Fruit fly (Drosophila melanogaster) whole organism, embryonic: ENCODE data around the gene CG43322.

ENCODE experiments used
- Blimp-1 ChIP-seq: fragments of 200-800 bp; sonication (Bioruptor generic); optimal IDR thresholded peaks from 3 replicates; lab custom pipeline; 2018; ENCODE audit warnings: missing biosample characterization, missing genetic modification characterization, mild to moderate bottlenecking, moderate library complexity, missing genetic modification reagents
- CG10267 ChIP-seq: fragments of 200-800 bp; sonication (Bioruptor generic); optimal IDR thresholded peaks from 2 replicates; lab custom pipeline; 2018; ENCODE audit warnings: missing biosample characterization, mild to moderate bottlenecking, missing genetic modification characterization, moderate library complexity
- CG10321 ChIP-seq: fragments of 200-800 bp; sonication (Bioruptor generic); IDR thresholded peaks from 2 replicates; pipeline ENCODE4 v1.3.6; 2022; ENCODE audit warnings: missing biosample characterization, missing genetic modification characterization
- CG11696 ChIP-seq: fragments of 200-800 bp; sonication (Bioruptor generic); IDR thresholded peaks from 2 replicates; pipeline ENCODE4 v1.3.6; 2022; ENCODE audit warnings: missing biosample characterization, missing genetic modification characterization
- CG12071 ChIP-seq: fragments of 200-800 bp; sonication (Bioruptor generic); optimal IDR thresholded peaks from 3 replicates; lab custom pipeline; 2018; ENCODE audit warnings: missing biosample characterization, mild to moderate bottlenecking, missing genetic modification characterization
- CG12236 ChIP-seq: fragments of 200-800 bp; sonication (Bioruptor generic); optimal IDR thresholded peaks from 2 replicates; lab custom pipeline; 2016; ENCODE audit warnings: missing biosample characterization, missing genetic modification characterization
- CG14441 ChIP-seq: fragments of 200-800 bp; sonication (Bioruptor generic); IDR thresholded peaks from 2 replicates; pipeline ENCODE4 v1.3.6; 2022; ENCODE audit warnings: missing biosample characterization, missing genetic modification characterization
- CG14860 ChIP-seq: fragments of 200-800 bp; sonication (Bioruptor generic); IDR thresholded peaks from 3 replicates; pipeline ENCODE4 v1.3.6; 2022; ENCODE audit warnings: missing biosample characterization, missing genetic modification characterization; ENCODE audit not compliant: partially characterized antibody
- CG16813 ChIP-seq: fragments of 200-800 bp; sonication (Bioruptor generic); IDR thresholded peaks from 3 replicates; pipeline ENCODE4 v1.3.6; 2022; ENCODE audit warnings: missing biosample characterization, missing genetic modification characterization; ENCODE audit not compliant: partially characterized antibody
- CG16815 ChIP-seq: fragments of 200-800 bp; sonication (Bioruptor generic); optimal IDR thresholded peaks from 3 replicates; lab custom pipeline; 2017; ENCODE audit warnings: missing biosample characterization, mild to moderate bottlenecking, missing genetic modification characterization
- CG16863 ChIP-seq: fragments of 200-800 bp; sonication (Bioruptor generic); optimal IDR thresholded peaks from 3 replicates; lab custom pipeline; 2016; ENCODE audit warnings: missing biosample characterization, missing genetic modification characterization
- CG17361 ChIP-seq: fragments of 200-800 bp; sonication (Bioruptor generic); IDR thresholded peaks from 3 replicates; pipeline ENCODE4 v1.3.6; 2022; ENCODE audit warnings: missing biosample characterization, missing genetic modification characterization
- CG17568 ChIP-seq: fragments of 200-800 bp; sonication (Bioruptor generic); optimal IDR thresholded peaks from 2 replicates; lab custom pipeline; 2018; ENCODE audit warnings: missing biosample characterization, mild to moderate bottlenecking, missing genetic modification characterization, moderate library complexity
- CG18262 ChIP-seq: fragments of 200-800 bp; optimal IDR thresholded peaks from 3 replicates; lab custom pipeline; 2019; ENCODE audit warnings: missing biosample characterization, mild to moderate bottlenecking, missing genetic modification characterization, moderate library complexity
- CG18599 ChIP-seq: fragments of 200-800 bp; sonication (Bioruptor generic); optimal IDR thresholded peaks from 3 replicates; lab custom pipeline; 2017; ENCODE audit warnings: missing biosample characterization, missing genetic modification characterization, mild to moderate bottlenecking, moderate library complexity, missing genetic modification reagents
- CG3847 ChIP-seq: fragments of 200-800 bp; sonication (Bioruptor generic); IDR thresholded peaks from 2 replicates; pipeline ENCODE4 v1.3.6; 2022; ENCODE audit warnings: missing biosample characterization, missing genetic modification characterization
- CG5953 ChIP-seq: fragments of 200-800 bp; sonication (Bioruptor generic); IDR thresholded peaks from 2 replicates; pipeline ENCODE4 v1.3.6; 2022; ENCODE audit warnings: missing biosample characterization, missing genetic modification characterization
- CG6765 ChIP-seq: fragments of 200-800 bp; sonication (Bioruptor generic); optimal IDR thresholded peaks from 3 replicates; lab custom pipeline; 2017; ENCODE audit warnings: missing biosample characterization, mild to moderate bottlenecking, missing genetic modification characterization
- CG7786 ChIP-seq: fragments of 200-800 bp; sonication (Bioruptor generic); optimal IDR thresholded peaks from 2 replicates; lab custom pipeline; 2016; ENCODE audit warnings: missing biosample characterization, missing genetic modification characterization
- CG9932 ChIP-seq: fragments of 200-800 bp; sonication (Bioruptor generic); IDR thresholded peaks from 2 replicates; pipeline ENCODE4 v1.3.6; 2022; ENCODE audit warnings: missing biosample characterization, missing genetic modification characterization
- CrebB ChIP-seq: fragments of 200-800 bp; sonication (Bioruptor generic); optimal IDR thresholded peaks from 3 replicates; lab custom pipeline; 2018; ENCODE audit warnings: missing biosample characterization, mild to moderate bottlenecking, missing genetic modification characterization
- D19A ChIP-seq: fragments of 200-800 bp; optimal IDR thresholded peaks from 3 replicates; lab custom pipeline; 2019; ENCODE audit warnings: missing biosample characterization, mild to moderate bottlenecking, missing genetic modification characterization, moderate library complexity
- Dfd ChIP-seq, 2 experiments: fragments of >200 bp; optimal IDR thresholded peaks; 2 replicates each; lab custom pipeline; 2017; ENCODE audit warnings: missing biosample characterization in 2 of 2, missing genetic modification characterization in 2 of 2
- Dip2 ChIP-seq: fragments of 200-800 bp; sonication (Bioruptor generic); IDR thresholded peaks from 2 replicates; pipeline ENCODE4 v1.3.6; 2022; ENCODE audit warnings: missing biosample characterization, missing genetic modification characterization
- Doc2 ChIP-seq: fragments of 200-800 bp; sonication (Bioruptor generic); IDR thresholded peaks from 2 replicates; pipeline ENCODE4 v1.3.6; 2022; ENCODE audit warnings: missing biosample characterization, missing genetic modification characterization
- Elba2 ChIP-seq: fragments of 200-800 bp; sonication (Bioruptor generic); optimal IDR thresholded peaks from 3 replicates; lab custom pipeline; 2016; ENCODE audit warnings: missing biosample characterization, missing genetic modification characterization
- Fer2 ChIP-seq: fragments of 200-800 bp; sonication (Bioruptor generic); optimal IDR thresholded peaks from 2 replicates; lab custom pipeline; 2018; ENCODE audit warnings: missing biosample characterization, mild to moderate bottlenecking, missing genetic modification characterization, moderate library complexity
- Gsc ChIP-seq: fragments of 200-800 bp; sonication (Bioruptor generic); IDR thresholded peaks from 2 replicates; pipeline ENCODE4 v1.3.6; 2022; ENCODE audit warnings: missing biosample characterization, missing genetic modification characterization
- HHEX ChIP-seq: fragments of 200-800 bp; sonication (Bioruptor generic); optimal IDR thresholded peaks from 3 replicates; lab custom pipeline; 2017; ENCODE audit warnings: missing biosample characterization, mild to moderate bottlenecking, missing genetic modification characterization, missing genetic modification reagents
- Hey ChIP-seq: fragments of 200-800 bp; sonication (Bioruptor generic); optimal IDR thresholded peaks from 3 replicates; lab custom pipeline; 2018; ENCODE audit warnings: missing biosample characterization, mild to moderate bottlenecking, missing genetic modification characterization
- Med ChIP-seq: fragments of 200-800 bp; sonication (Bioruptor generic); peaks from one replicate; lab custom pipeline; 2016; ENCODE audit warnings: missing biosample characterization, missing genetic modification characterization, mild to moderate bottlenecking, inconsistent platforms, moderate library complexity
- NC2α ChIP-seq: fragments of 200-800 bp; sonication (Bioruptor generic); optimal IDR thresholded peaks from 2 replicates; lab custom pipeline; 2016; ENCODE audit warnings: missing biosample characterization, missing genetic modification characterization
- NC2β ChIP-seq: fragments of 200-800 bp; sonication (Bioruptor generic); optimal IDR thresholded peaks from 2 replicates; lab custom pipeline; 2016; ENCODE audit warnings: missing biosample characterization, missing genetic modification characterization
- NFAT ChIP-seq: fragments of 200-800 bp; sonication (Bioruptor generic); IDR thresholded peaks from 2 replicates; pipeline ENCODE4 v1.3.6; 2022; ENCODE audit warnings: missing biosample characterization, missing genetic modification characterization
- Poxn ChIP-seq: fragments of 200-800 bp; sonication (Bioruptor generic); IDR thresholded peaks from 2 replicates; pipeline ENCODE4 v1.3.6; 2022; ENCODE audit warnings: missing biosample characterization, missing genetic modification characterization
- Ssrp ChIP-seq: fragments of 200-800 bp; sonication (Bioruptor generic); optimal IDR thresholded peaks from 2 replicates; lab custom pipeline; 2018; ENCODE audit warnings: missing biosample characterization, mild to moderate bottlenecking, missing genetic modification characterization, moderate library complexity
- cad ChIP-seq: fragments of >200 bp; optimal IDR thresholded peaks from 2 replicates; lab custom pipeline; 2017; ENCODE audit warnings: missing biosample characterization, missing genetic modification characterization
- eyg ChIP-seq: fragments of 200-800 bp; sonication (Bioruptor generic); optimal IDR thresholded peaks from 3 replicates; lab custom pipeline; 2016; ENCODE audit warnings: missing biosample characterization, missing genetic modification characterization
- fd64A ChIP-seq: fragments of 200-800 bp; sonication (Bioruptor generic); optimal IDR thresholded peaks from 3 replicates; lab custom pipeline; 2018; ENCODE audit warnings: missing biosample characterization, mild to moderate bottlenecking, missing genetic modification characterization
- ftz-f1 ChIP-seq: fragments of 200-800 bp; sonication (Bioruptor generic); optimal IDR thresholded peaks from 2 replicates; lab custom pipeline; 2016; ENCODE audit warnings: missing biosample characterization, missing genetic modification characterization
- gce ChIP-seq: fragments of 200-800 bp; sonication (Bioruptor generic); IDR thresholded peaks from 3 replicates; pipeline ENCODE4 v1.3.6; 2022; ENCODE audit warnings: missing biosample characterization, missing genetic modification characterization
- ind ChIP-seq: fragments of 200-800 bp; sonication (Bioruptor generic); optimal IDR thresholded peaks from 3 replicates; lab custom pipeline; 2016; ENCODE audit warnings: missing biosample characterization, missing genetic modification characterization
- jing ChIP-seq: fragments of 200-800 bp; sonication (Bioruptor generic); optimal IDR thresholded peaks from 2 replicates; lab custom pipeline; 2018; ENCODE audit warnings: missing biosample characterization, mild to moderate bottlenecking, missing genetic modification characterization
- nerfin-2 ChIP-seq: fragments of 200-800 bp; sonication (Bioruptor generic); IDR thresholded peaks from 2 replicates; pipeline ENCODE4 v1.3.6; 2022; ENCODE audit warnings: missing biosample characterization, missing genetic modification characterization; ENCODE audit not compliant: partially characterized antibody
- pum ChIP-seq: fragments of 200-800 bp; sonication (Bioruptor generic); optimal IDR thresholded peaks from 2 replicates; lab custom pipeline; 2016; ENCODE audit warnings: missing biosample characterization, missing genetic modification characterization
- pzg ChIP-seq: fragments of 200-800 bp; sonication (Bioruptor generic); optimal IDR thresholded peaks from 3 replicates; lab custom pipeline; 2018; ENCODE audit warnings: missing biosample characterization, mild to moderate bottlenecking, missing genetic modification characterization, moderate library complexity
- sima ChIP-seq: fragments of 200-800 bp; sonication (Bioruptor generic); optimal IDR thresholded peaks from 2 replicates; lab custom pipeline; 2016; ENCODE audit warnings: missing biosample characterization, missing genetic modification characterization
- sna ChIP-seq: fragments of 200-800 bp; sonication (Bioruptor generic); IDR thresholded peaks from 2 replicates; pipeline ENCODE4 v1.3.6; 2022; ENCODE audit warnings: missing biosample characterization, missing genetic modification characterization; ENCODE audit not compliant: partially characterized antibody
- sqz ChIP-seq: fragments of 200-800 bp; sonication (Bioruptor generic); optimal IDR thresholded peaks from 3 replicates; lab custom pipeline; 2018; ENCODE audit warnings: missing biosample characterization, mild to moderate bottlenecking, missing genetic modification characterization
- sr ChIP-seq: fragments of 200-800 bp; sonication (Bioruptor generic); IDR thresholded peaks from 3 replicates; pipeline ENCODE4 v1.3.6; 2022; ENCODE audit warnings: missing biosample characterization, missing genetic modification characterization
- tup ChIP-seq: fragments of 200-800 bp; sonication (Bioruptor generic); optimal IDR thresholded peaks from 2 replicates; lab custom pipeline; 2016; ENCODE audit warnings: missing biosample characterization, mild to moderate bottlenecking, missing genetic modification characterization, moderate library complexity
- zen2 ChIP-seq: fragments of 200-800 bp; sonication (Bioruptor generic); IDR thresholded peaks from 3 replicates; pipeline ENCODE4 v1.3.6; 2022; ENCODE audit warnings: missing biosample characterization, missing genetic modification characterization; ENCODE audit not compliant: partially characterized antibody

CG43322 gene

dm6 chr2L:6971597-6972036 is 41.6 kb upstream of the CG43322 start, which contains the start of gene snRNP-U1-70K (continued):
- TF ChIP-seq CG16863 (GFP tag; lab: Kevin White, UChicago) (no peak), cad (GFP tag; lab: Kevin White, UChicago) (no peak), Hey (tag; lab: Kevin White, UChicago) (no peak), fd64A (GFP tag; lab: Kevin White, UChicago) (no peak), CG14441 (GFP tag; lab: Robert Waterston, UW) (no peak), CG12236 (GFP tag; lab: Kevin White, UChicago) (no peak), CG12071 (GFP tag; lab: Kevin White, UChicago) (no peak), tup (GFP tag; lab: Kevin White, UChicago) (no peak), Blimp-1 (GFP tag; lab: Kevin White, UChicago) (no peak), ind (GFP tag; lab: Kevin White, UChicago) (no peak), pzg (GFP tag; lab: Kevin White, UChicago) (peak; percentile 97), Elba2 (GFP tag; lab: Kevin White, UChicago) (no peak), Med (GFP tag; lab: Kevin White, UChicago) (peak; percentile 83), D19A (tag; lab: Kevin White, UChicago) (no peak), eyg (GFP tag; lab: Kevin White, UChicago) (no peak), sqz (GFP tag; lab: Kevin White, UChicago) (no peak), sima (GFP tag; lab: Kevin White, UChicago) (no peak), Doc2 (no peak), NC2α (no peak), CG18599 (GFP tag; lab: Kevin White, UChicago) (no peak), CG17361 (GFP tag; lab: Robert Waterston, UW) (no peak), Fer2 (no peak), zen2 (GFP tag; lab: Robert Waterston, UW) (no peak), CG3847 (peak; percentile 23; the same call in 1 of the 2 replicates), HHEX (no peak), Dfd (GFP tag; optimal IDR thresholded peaks at IDR 0.05; lab: Kevin White, UChicago) (no peak), NFAT (GFP tag; lab: Robert Waterston, UW) (0 out of 2 replicates have a peak, but pooled peaks have one; percentile 23), Ssrp (tag; lab: Kevin White, UChicago) (no peak), CG16815 (GFP tag; lab: Kevin White, UChicago) (no peak), gce (GFP tag; lab: Robert Waterston, UW) (no peak), CG11696 (GFP tag; lab: Robert Waterston, UW) (no peak), CG18262 (no peak), CG10267 (peak; percentile 62), CG7786 (no peak), nerfin-2 (no peak), CrebB (tag; lab: Kevin White, UChicago) (no peak), CG6765 (GFP tag; lab: Kevin White, UChicago) (no peak), Poxn (GFP tag; lab: Robert Waterston, UW) (no peak), Gsc (GFP tag; lab: Robert Waterston, UW) (no peak), ftz-f1 (GFP tag; lab: Kevin White, UChicago) (no peak), CG16813 (no peak), CG10321 (peak; percentile 93), sna (GFP tag; lab: Robert Waterston, UW) (no peak), Dip2 (GFP tag; lab: Robert Waterston, UW) (no peak), jing (GFP tag; lab: Kevin White, UChicago) (no peak), pum (GFP tag; lab: Kevin White, UChicago) (no peak), CG9932 (peak; percentile 44), sr (GFP tag; lab: Robert Waterston, UW) (no peak), CG17568 (GFP tag; lab: Kevin White, UChicago) (no peak), CG14860 (no peak), NC2β (GFP tag; lab: Kevin White, UChicago) (no peak), CG5953 (no peak)
